Worm (Caenorhabditis elegans) whole organism, L3 larva: ENCODE results near the gene sre-32.

Experiments
- R02D3.7 ChIP-seq: fragments of 150-350 bp; optimal IDR thresholded peaks from 2 replicates; lab custom pipeline; 2014; ENCODE audit warnings: missing biosample characterization, missing genetic modification characterization
- aly-2 ChIP-seq: fragments of 150-350 bp; optimal IDR thresholded peaks from 2 replicates; lab custom pipeline; 2014; ENCODE audit warnings: missing biosample characterization, missing genetic modification characterization
- ceh-82 ChIP-seq: fragments of 150-350 bp; optimal IDR thresholded peaks from 2 replicates; lab custom pipeline; 2014; ENCODE audit warnings: missing biosample characterization, missing genetic modification characterization
- daf-12 ChIP-seq: fragments of 150-350 bp; optimal IDR thresholded peaks from 2 replicates; lab custom pipeline; 2014; ENCODE audit warnings: missing biosample characterization, missing genetic modification reagents, missing genetic modification characterization
- egl-27 ChIP-seq: sonication (generic microtip); optimal IDR thresholded peaks from 4 replicates; lab custom pipeline; 2017; ENCODE audit warnings: missing biosample characterization, missing genetic modification reagents, missing genetic modification characterization
- egl-5 ChIP-seq: fragments of 150-350 bp; optimal IDR thresholded peaks from 2 replicates; lab custom pipeline; 2017; ENCODE audit warnings: missing biosample characterization, missing genetic modification reagents, missing genetic modification characterization, inconsistent platforms
- elt-1 ChIP-seq: fragments of 150-350 bp; optimal IDR thresholded peaks from 2 replicates; lab custom pipeline; 2014; ENCODE audit warnings: missing biosample characterization, missing genetic modification characterization
- elt-2 ChIP-seq: sonication (generic microtip); optimal IDR thresholded peaks from 2 replicates; lab custom pipeline; 2016; ENCODE audit warnings: missing genetic modification reagents, mild to moderate bottlenecking, missing genetic modification characterization, missing compliant biosample characterization
- fkh-10 ChIP-seq: sonication (generic microtip); optimal IDR thresholded peaks from 2 replicates; lab custom pipeline; 2017; ENCODE audit warnings: missing biosample characterization, missing genetic modification reagents, missing genetic modification characterization
- fkh-2 ChIP-seq: fragments of 150-350 bp; optimal IDR thresholded peaks from 2 replicates; lab custom pipeline; 2014; ENCODE audit warnings: missing biosample characterization, missing genetic modification reagents, missing genetic modification characterization
- hmg-11 ChIP-seq: sonication (generic microtip); optimal IDR thresholded peaks from 2 replicates; lab custom pipeline; 2016; ENCODE audit warnings: missing genetic modification characterization, missing compliant biosample characterization
- jun-1 ChIP-seq: fragments of 150-350 bp; optimal IDR thresholded peaks from 2 replicates; lab custom pipeline; 2014; ENCODE audit warnings: missing biosample characterization, missing genetic modification reagents, missing genetic modification characterization
- lin-15B ChIP-seq: fragments of 150-350 bp; optimal IDR thresholded peaks from 2 replicates; lab custom pipeline; 2014; ENCODE audit warnings: missing biosample characterization, missing genetic modification characterization
- lin-39 ChIP-seq: fragments of 150-350 bp; optimal IDR thresholded peaks from 2 replicates; lab custom pipeline; 2018; ENCODE audit warnings: missing biosample characterization, missing genetic modification reagents, missing genetic modification characterization
- lsy-12 ChIP-seq: sonication (generic microtip); optimal IDR thresholded peaks from 2 replicates; lab custom pipeline; 2016; ENCODE audit warnings: mild to moderate bottlenecking, missing genetic modification characterization, missing compliant biosample characterization
- mdl-1 ChIP-seq: fragments of 150-350 bp; optimal IDR thresholded peaks from 2 replicates; lab custom pipeline; 2014; ENCODE audit warnings: missing biosample characterization, missing genetic modification characterization
- mml-1 ChIP-seq: fragments of 150-350 bp; sonication (generic microtip); optimal IDR thresholded peaks from 3 replicates; lab custom pipeline; 2014; ENCODE audit warnings: missing biosample characterization, missing genetic modification characterization
- nfya-1 ChIP-seq: sonication (generic microtip); optimal IDR thresholded peaks from 2 replicates; lab custom pipeline; 2017; ENCODE audit warnings: missing genetic modification characterization, mild to moderate bottlenecking, missing compliant biosample characterization, antibody characterized with exemption, moderate library complexity; ENCODE audit not compliant: insufficient read depth
- nhr-11 ChIP-seq: fragments of 150-350 bp; optimal IDR thresholded peaks from 2 replicates; lab custom pipeline; 2014; ENCODE audit warnings: missing biosample characterization, missing genetic modification characterization
- nhr-23 ChIP-seq: fragments of 150-350 bp; optimal IDR thresholded peaks from 2 replicates; lab custom pipeline; 2014; ENCODE audit warnings: missing biosample characterization, missing genetic modification reagents, missing genetic modification characterization
- nhr-237 ChIP-seq: fragments of 150-350 bp; optimal IDR thresholded peaks from 2 replicates; lab custom pipeline; 2014; ENCODE audit warnings: missing biosample characterization, missing genetic modification characterization
- nhr-25 ChIP-seq: sonication (generic microtip); optimal IDR thresholded peaks from 2 replicates; lab custom pipeline; 2017; ENCODE audit warnings: missing biosample characterization, missing genetic modification characterization
- nhr-43 ChIP-seq: sonication (generic microtip); optimal IDR thresholded peaks from 2 replicates; lab custom pipeline; 2016; ENCODE audit warnings: mild to moderate bottlenecking, missing genetic modification characterization, missing compliant biosample characterization; ENCODE audit not compliant: poor library complexity, severe bottlenecking
- nhr-77 ChIP-seq: fragments of 150-350 bp; optimal IDR thresholded peaks from 2 replicates; lab custom pipeline; 2014; ENCODE audit warnings: missing biosample characterization, missing genetic modification characterization
- pha-4 ChIP-seq: fragments of 150-350 bp; optimal IDR thresholded peaks from 2 replicates; lab custom pipeline; 2014; ENCODE audit warnings: missing biosample characterization, missing genetic modification reagents, missing genetic modification characterization
- pqm-1 ChIP-seq: fragments of 150-350 bp; optimal IDR thresholded peaks from 2 replicates; lab custom pipeline; 2017; ENCODE audit warnings: missing biosample characterization, missing genetic modification characterization, inconsistent platforms
- sea-2 ChIP-seq: fragments of 150-350 bp; sonication (generic microtip); optimal IDR thresholded peaks from 4 replicates; lab custom pipeline; 2014; ENCODE audit warnings: missing biosample characterization, missing genetic modification reagents, missing genetic modification characterization
- skn-1 ChIP-seq: fragments of 150-350 bp; optimal IDR thresholded peaks from 2 replicates; lab custom pipeline; 2014; ENCODE audit warnings: missing biosample characterization, missing genetic modification characterization
- snpc-4 ChIP-seq: fragments of 150-350 bp; optimal IDR thresholded peaks from 2 replicates; lab custom pipeline; 2014; ENCODE audit warnings: missing biosample characterization, missing genetic modification characterization
- tbx-2 ChIP-seq: sonication (generic microtip); optimal IDR thresholded peaks from 2 replicates; lab custom pipeline; 2016; ENCODE audit warnings: mild to moderate bottlenecking, missing genetic modification characterization, missing compliant biosample characterization
- unc-39 ChIP-seq: sonication (generic microtip); optimal IDR thresholded peaks from 4 replicates; lab custom pipeline; 2017; ENCODE audit warnings: missing biosample characterization, missing genetic modification characterization
- unc-62 ChIP-seq: fragments of 150-350 bp; sonication (generic microtip); optimal IDR thresholded peaks from 4 replicates; lab custom pipeline; 2014; ENCODE audit warnings: missing biosample characterization, missing genetic modification reagents, missing genetic modification characterization
- zag-1 ChIP-seq: fragments of 150-350 bp; optimal IDR thresholded peaks from 2 replicates; lab custom pipeline; 2014; ENCODE audit warnings: missing biosample characterization, missing genetic modification characterization

The sre-32 gene

DNA sequence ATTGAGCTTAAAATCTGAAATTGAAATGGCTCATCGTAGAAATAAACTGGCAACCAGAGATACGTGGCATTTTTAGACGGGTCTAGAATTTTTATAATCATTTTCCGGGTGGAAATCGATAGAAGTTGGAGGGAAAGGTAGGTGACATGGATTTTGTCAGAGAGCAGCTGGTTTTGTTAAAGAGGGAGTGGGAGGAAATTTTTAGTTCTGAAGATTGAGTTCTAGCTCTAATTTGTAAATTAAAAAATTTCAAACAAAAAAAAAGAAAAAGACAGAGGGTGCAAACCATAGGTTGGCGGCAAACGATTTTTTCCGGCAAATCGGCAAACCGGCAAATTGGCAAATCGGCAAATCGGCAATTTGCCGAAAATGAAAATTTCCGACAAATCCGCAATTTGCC lies at the start of gene sre-32:
Gene sre-32 (minus strand): TSS at position 101 of the 400 bp plus-strand sequence.
- no peak for TF ChIP-seq zag-1 (tag; lab: Kevin White, UChicago)
- no peak for TF ChIP-seq nhr-237
- no peak for TF ChIP-seq pha-4 (tag; lab: Kevin White, UChicago)
- no peak for TF ChIP-seq unc-62 (GFP tag; lab: Kevin White, UChicago)

DNA sequence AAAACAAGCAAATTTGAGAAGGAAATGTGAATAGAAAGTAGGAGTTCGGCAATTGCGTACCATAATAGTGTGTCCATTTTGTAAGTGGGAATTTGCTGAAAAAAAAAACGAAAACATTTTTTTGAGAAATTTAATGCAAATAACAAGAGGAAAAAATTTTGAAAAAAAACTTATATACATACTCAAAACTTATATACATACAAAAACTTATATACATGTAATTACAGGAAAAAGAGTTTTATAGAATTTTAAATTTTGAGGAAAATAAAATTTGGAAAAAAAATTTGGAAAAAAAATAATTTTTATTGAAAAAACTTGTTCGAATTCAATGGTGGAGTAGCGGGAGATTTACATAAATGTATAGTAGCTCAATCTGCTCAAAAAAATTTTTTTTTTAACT lies 46.3 kb upstream of the sre-32 start, which contains the start of gene ador-1:
Gene ador-1 (minus strand): TSS at position 101 of the 400 bp plus-strand sequence.
- no peak for TF ChIP-seq nhr-77
- TF ChIP-seq, all 47 proteins: peak for 0

DNA sequence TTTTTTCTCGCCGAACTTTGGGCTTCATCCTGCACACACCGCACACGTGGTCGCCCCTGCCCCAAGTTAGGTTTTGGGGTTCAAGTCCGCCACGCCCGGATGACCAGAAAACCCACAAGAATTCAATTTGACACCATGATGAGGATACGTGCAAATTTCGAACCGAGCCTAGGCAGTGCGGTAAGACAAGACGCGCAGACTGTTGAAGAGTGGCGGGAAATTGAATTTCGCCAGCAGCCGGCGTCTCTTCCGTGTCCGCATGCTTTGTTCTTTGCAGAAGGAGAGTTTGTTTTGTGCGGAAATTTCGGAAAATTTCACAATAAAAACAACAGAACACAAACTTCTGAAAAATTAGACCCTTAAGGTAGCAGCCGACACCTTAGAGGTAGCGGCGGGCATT lies 43.4 kb upstream of the sre-32 start:
- peak; percentile 2 for TF ChIP-seq fkh-10
- TF ChIP-seq daf-12: no peak
- no peak for TF ChIP-seq mml-1 (tag; lab: Kevin White, UChicago)

DNA sequence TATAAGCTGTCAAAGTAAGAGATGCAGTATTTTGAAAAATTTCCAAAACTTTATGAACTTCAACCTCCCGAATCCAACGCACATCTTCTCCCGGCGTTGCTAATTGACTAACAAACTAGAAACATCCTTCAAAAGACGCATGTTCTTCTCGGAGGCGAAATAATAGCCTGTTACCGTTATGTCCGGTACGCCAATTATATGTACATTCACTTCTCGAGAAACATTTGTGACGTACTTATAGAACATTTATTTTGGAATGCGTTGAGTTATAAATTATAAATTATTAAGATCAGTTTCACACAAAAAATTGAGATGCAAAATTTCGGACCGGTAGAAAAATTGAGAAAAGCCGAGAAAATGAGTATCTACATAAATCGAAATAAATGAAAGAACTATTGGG lies 40.4 kb upstream of the sre-32 start, which contains the start of gene T21B4.3:
Gene T21B4.3 (minus strand): TSS at position 101 of the 400 bp plus-strand sequence.
- TF ChIP-seq hmg-11 (tag; lab: Kevin White, UChicago): no peak
- TF ChIP-seq snpc-4 (tag; lab: Kevin White, UChicago): no peak
- no peak for TF ChIP-seq fkh-2
- TF ChIP-seq mdl-1 (tag; lab: Kevin White, UChicago): no peak
- TF ChIP-seq elt-1 (tag; lab: Kevin White, UChicago): no peak
- TF ChIP-seq egl-5: no peak
- no peak for TF ChIP-seq unc-39 (tag; lab: Kevin White, UChicago)
- TF ChIP-seq nhr-11 (tag; lab: Kevin White, UChicago): no peak

DNA sequence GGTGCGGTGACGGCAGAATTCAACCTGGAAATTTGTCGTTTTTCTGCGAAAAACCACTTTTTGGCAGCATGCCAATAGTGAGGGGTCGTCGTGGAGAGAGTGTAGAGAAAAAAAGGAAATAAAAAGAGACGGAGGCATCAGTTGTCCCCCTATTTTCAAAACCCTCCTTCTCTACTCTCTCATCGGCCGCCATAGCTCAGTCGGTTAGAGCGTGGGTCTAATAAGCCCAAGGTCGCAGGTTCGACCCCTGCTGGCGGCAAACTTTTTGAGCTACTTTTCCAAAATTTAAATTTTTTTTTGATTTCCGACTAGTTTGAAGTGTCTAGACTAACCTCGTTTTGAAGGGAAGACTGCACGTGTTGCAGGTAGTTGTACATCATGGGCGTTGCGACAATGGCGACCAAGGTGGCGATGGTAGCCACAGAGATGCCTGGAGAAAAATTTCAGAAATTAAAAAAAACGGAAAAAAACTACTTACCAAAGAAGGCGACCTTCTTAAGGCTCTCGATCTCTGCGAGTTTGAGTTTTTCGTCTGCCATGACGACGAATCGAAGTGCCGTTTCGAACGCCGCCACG lies 38.1 kb upstream of the sre-32 start, which contains the start of gene col-85:
Gene col-85 (minus strand): TSS at position 540 of the 576 bp plus-strand sequence.
- no peak for TF ChIP-seq daf-12
- TF ChIP-seq elt-2: peak; percentile 47
- no peak for TF ChIP-seq mdl-1 (tag; lab: Kevin White, UChicago)
- peak; percentile 32 for TF ChIP-seq ceh-82 (tag; lab: Kevin White, UChicago)
- TF ChIP-seq tbx-2 (tag; lab: Kevin White, UChicago): peak; percentile 15
- peak; percentile 31 for TF ChIP-seq lsy-12 (tag; lab: Kevin White, UChicago)
- TF ChIP-seq nhr-43 (tag; lab: Kevin White, UChicago): peak; percentile 80
- TF ChIP-seq sea-2 (GFP tag; lab: Kevin White, UChicago): no peak
- TF ChIP-seq lin-15B: peak; percentile 35
- TF ChIP-seq zag-1 (tag; lab: Kevin White, UChicago): no peak
- peak; percentile 63 for TF ChIP-seq skn-1 (tag; lab: Kevin White, UChicago)
- TF ChIP-seq lin-39: peak; percentile 19
- no peak for TF ChIP-seq aly-2 (tag; lab: Kevin White, UChicago)
- peak; percentile 61 for TF ChIP-seq jun-1 (tag; lab: Kevin White, UChicago)
- peak; percentile 31 for TF ChIP-seq nhr-25 (tag; lab: Kevin White, UChicago)
- no peak for TF ChIP-seq nhr-11 (tag; lab: Kevin White, UChicago)
- TF ChIP-seq nhr-23 (tag; lab: Kevin White, UChicago): peak; percentile 30
- peak; percentile 41 for TF ChIP-seq egl-27
- TF ChIP-seq pqm-1 (tag; lab: Kevin White, UChicago): peak; percentile 13
- peak; percentile 66 for TF ChIP-seq nfya-1
- TF ChIP-seq R02D3.7 (tag; lab: Kevin White, UChicago): peak; percentile 8
- peak; percentile 93 for TF ChIP-seq snpc-4 (tag; lab: Kevin White, UChicago)
- TF ChIP-seq hmg-11 (tag; lab: Kevin White, UChicago): peak; percentile 89
